Fruit fly (Drosophila melanogaster) whole organism, adult: ENCODE results near the gene CG17217.
A peak's percentile ranks its signal among the peaks of the same experiment; 100 is the strongest.

Experiments used
- CG14711 ChIP-seq: fragments of 200-800 bp; sonication (Bioruptor generic); optimal IDR thresholded peaks from 2 replicates; lab custom pipeline; 2018; ENCODE audit warnings: missing biosample characterization, mild to moderate bottlenecking, missing genetic modification characterization, moderate library complexity
- CG33017 ChIP-seq: fragments of 200-800 bp; sonication (Bioruptor generic); optimal IDR thresholded peaks from 2 replicates; lab custom pipeline; 2018; ENCODE audit warnings: missing biosample characterization, mild to moderate bottlenecking, missing genetic modification characterization, moderate library complexity
- CG7045 ChIP-seq: fragments of 200-800 bp; sonication (Bioruptor generic); optimal IDR thresholded peaks from 2 replicates; lab custom pipeline; 2017; ENCODE audit warnings: missing biosample characterization, mild to moderate bottlenecking, missing genetic modification characterization
- CG7101 ChIP-seq: fragments of 200-800 bp; sonication (Bioruptor generic); optimal IDR thresholded peaks from 2 replicates; lab custom pipeline; 2018; ENCODE audit warnings: missing biosample characterization, mild to moderate bottlenecking, missing genetic modification characterization, moderate library complexity
- Crg-1 ChIP-seq: fragments of 200-800 bp; sonication (Bioruptor generic); optimal IDR thresholded peaks from 2 replicates; lab custom pipeline; 2016; ENCODE audit warnings: missing biosample characterization, missing genetic modification characterization
- Hr96 ChIP-seq: fragments of 200-800 bp; sonication (Bioruptor generic); optimal IDR thresholded peaks from 2 replicates; lab custom pipeline; 2016; ENCODE audit warnings: missing biosample characterization, missing genetic modification characterization
- Mnt ChIP-seq: fragments of 200-800 bp; sonication (Bioruptor generic); optimal IDR thresholded peaks from 2 replicates; lab custom pipeline; 2016; ENCODE audit warnings: missing biosample characterization, mild to moderate bottlenecking, missing genetic modification characterization
- cnc ChIP-seq, 2 experiments: fragments of >200 bp; optimal IDR thresholded peaks; 2 replicates each; lab custom pipeline; 2017
- kay ChIP-seq: fragments of 200-800 bp; sonication (Bioruptor generic); peaks from one replicate; lab custom pipeline; 2016; ENCODE audit warnings: missing biosample characterization, missing genetic modification characterization, borderline replicate concordance
- tj ChIP-seq: fragments of 200-800 bp; sonication (Bioruptor generic); optimal IDR thresholded peaks from 3 replicates; lab custom pipeline; 2017; ENCODE audit warnings: missing biosample characterization, mild to moderate bottlenecking, missing genetic modification characterization, moderate library complexity
- toe ChIP-seq: fragments of 200-800 bp; sonication (Bioruptor generic); optimal IDR thresholded peaks from 2 replicates; lab custom pipeline; 2016; ENCODE audit warnings: missing biosample characterization, missing genetic modification characterization

- no peak for TF ChIP-seq toe (GFP tag; lab: Kevin White, UChicago)
- no peak for TF ChIP-seq tj (GFP tag; lab: Kevin White, UChicago)
- no peak for TF ChIP-seq CG7101 (tag; lab: Kevin White, UChicago)
- TF ChIP-seq cnc (optimal IDR thresholded peaks at IDR 0.05; lab: Kevin White, UChicago): no peak
- TF ChIP-seq kay: peak; percentile 83
- TF ChIP-seq CG33017 (tag; lab: Kevin White, UChicago): no peak
- no peak for TF ChIP-seq Hr96 (GFP tag; lab: Kevin White, UChicago)
- no peak for TF ChIP-seq Mnt (GFP tag; lab: Kevin White, UChicago)
- no peak for TF ChIP-seq CG14711 (tag; lab: Kevin White, UChicago)
- TF ChIP-seq CG7045 (GFP tag; lab: Kevin White, UChicago): no peak
- no peak for TF ChIP-seq Crg-1 (GFP tag; lab: Kevin White, UChicago)
These were observed 30.6 kb downstream of the CG17217 start for dm6 chr2L:12200990-12201389.
